Worm (Caenorhabditis elegans) whole organism, L1 larva: ENCODE results near the gene T06C12.14.

Experiments
- aly-2 ChIP-seq: fragments of 150-350 bp; optimal IDR thresholded peaks from 2 replicates; lab custom pipeline; 2014; ENCODE audit warnings: missing biosample characterization, missing genetic modification characterization
- elt-3 ChIP-seq, 6 experiments: fragments of 150-350 bp in 1 of 6; sonication (generic microtip); optimal IDR thresholded peaks; 2 replicates each; lab custom pipeline; 2017 to 2018; ENCODE audit warnings: missing biosample characterization in 6 of 6, missing genetic modification characterization in 6 of 6, inconsistent platforms in 1 of 6
- fkh-10 ChIP-seq: sonication (generic microtip); optimal IDR thresholded peaks from 2 replicates; lab custom pipeline; 2017; ENCODE audit warnings: missing biosample characterization, missing genetic modification reagents, missing genetic modification characterization
- fos-1 ChIP-seq: fragments of 150-350 bp; optimal IDR thresholded peaks from 2 replicates; lab custom pipeline; 2014; ENCODE audit warnings: missing biosample characterization, missing genetic modification characterization
- nhr-12 ChIP-seq: sonication (generic microtip); optimal IDR thresholded peaks from 2 replicates; lab custom pipeline; 2017; ENCODE audit warnings: missing biosample characterization, missing genetic modification characterization
- nhr-47 ChIP-seq: sonication (generic microtip); optimal IDR thresholded peaks from 2 replicates; lab custom pipeline; 2016; ENCODE audit warnings: mild to moderate bottlenecking, missing genetic modification characterization, moderate library complexity, missing compliant biosample characterization
- nhr-76 ChIP-seq: sonication (generic microtip); optimal IDR thresholded peaks from 2 replicates; lab custom pipeline; 2017; ENCODE audit warnings: missing biosample characterization, missing genetic modification characterization
- pqm-1 ChIP-seq: sonication (generic microtip); optimal IDR thresholded peaks from 3 replicates; lab custom pipeline; 2017; ENCODE audit warnings: missing biosample characterization, missing genetic modification characterization

DNA sequence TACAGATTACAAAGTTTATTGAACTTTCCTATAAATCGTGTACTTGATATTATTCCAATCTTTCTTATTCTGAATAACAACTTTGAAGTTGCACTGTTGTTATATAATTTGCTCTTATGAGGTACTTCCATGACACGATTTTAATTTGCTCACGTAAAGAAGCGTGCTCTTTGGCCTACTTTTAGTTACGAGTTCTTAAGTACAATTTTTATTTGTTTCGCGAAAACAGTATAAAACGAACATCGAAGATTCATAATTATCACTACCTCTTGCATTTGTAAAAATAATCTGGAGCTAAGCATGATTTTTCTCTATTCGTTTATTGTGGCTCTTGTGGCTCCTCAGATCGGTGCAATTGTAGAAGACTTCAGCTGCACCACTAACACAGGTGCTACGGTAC lies 13.9 kb downstream of the T06C12.14 start, which contains the start of gene F35E8.7:
- TF ChIP-seq nhr-47 (no peak), pqm-1 (tag; lab: Kevin White, UChicago) (no peak), nhr-12 (tag; lab: Kevin White, UChicago) (no peak), fkh-10 (GFP tag; lab: Kevin White, UChicago) (no peak), nhr-76 (tag; lab: Kevin White, UChicago) (no peak), aly-2 (tag; lab: Kevin White, UChicago) (no peak), fos-1 (tag; lab: Kevin White, UChicago) (no peak), elt-3 (tag; optimal IDR thresholded peaks at IDR 0.05; lab: Kevin White, UChicago) (no peak)
